Worm (Caenorhabditis elegans) whole organism, L2 larva: ENCODE data around the gene Y73F4A.1.

Experiments used
- ceh-16 ChIP-seq: fragments of 150-350 bp; optimal IDR thresholded peaks from 2 replicates; lab custom pipeline; 2014; ENCODE audit warnings: missing biosample characterization, missing genetic modification characterization
- sma-9 ChIP-seq, 2 experiments: fragments of 150-350 bp in 1 of 2; sonication (generic microtip) in 1 of 2; optimal IDR thresholded peaks; 2 replicates each; lab custom pipeline; 2014 to 2016; ENCODE audit warnings: missing genetic modification characterization in 2 of 2, mild to moderate bottlenecking in 1 of 2, missing biosample characterization in 1 of 2, missing compliant biosample characterization in 1 of 2, missing genetic modification reagents in 1 of 2, moderate library complexity in 1 of 2

ce11 chrIV:9088294-9088693, 43.1 kb upstream of the Y73F4A.1 start, which contains the start of gene msa-1:
- TF ChIP-seq sma-9 (GFP tag; optimal IDR thresholded peaks at IDR 0.05; lab: Kevin White, UChicago) (no peak), sma-9 (tag; optimal IDR thresholded peaks at IDR 0.05; lab: Kevin White, UChicago) (no peak), ceh-16 (tag; lab: Kevin White, UChicago) (no peak)
